Fruit fly (Drosophila melanogaster) S2 (cell line): ENCODE data around the gene CG14221.

Experiments used
- CG8478 ChIP-seq: fragments of >200 bp; optimal IDR thresholded peaks from 2 replicates; lab custom pipeline; 2018
- CTCF ChIP-seq, 2 experiments: fragments of >200 bp; optimal IDR thresholded peaks; 2 replicates each; lab custom pipeline; 2018

DNA sequence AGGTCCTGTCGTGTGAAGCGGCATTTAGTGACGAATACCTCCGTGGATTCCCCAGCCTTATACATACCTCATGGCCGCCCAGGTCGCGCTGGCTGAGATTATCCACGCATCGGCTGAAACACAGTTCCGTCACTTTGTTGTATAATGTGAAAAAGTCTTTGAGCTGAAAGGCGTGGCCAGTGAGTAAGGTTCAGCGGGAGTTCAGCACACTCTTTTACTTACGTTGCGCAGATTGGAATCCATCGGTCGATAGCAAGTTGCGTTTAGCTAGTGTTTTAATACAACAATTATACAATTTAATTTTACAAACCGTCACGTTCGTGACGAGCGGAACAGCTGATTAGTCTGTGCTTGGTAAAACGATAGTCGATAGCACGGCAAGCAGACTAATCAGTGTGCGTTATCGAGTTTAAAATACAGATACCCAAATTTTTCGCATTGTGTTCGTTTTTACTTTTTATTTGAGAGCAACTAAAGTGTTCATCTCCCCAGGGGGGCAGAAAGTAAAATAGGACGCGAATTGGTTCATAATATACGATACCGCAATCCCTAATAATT lies 2.8 kb downstream of the CG14221 start, which contains the start of the genes Pstk and Tim9b:
- no peak for TF ChIP-seq CTCF (optimal IDR thresholded peaks at IDR 0.05; lab: Kevin White, UChicago)
- TF ChIP-seq CG8478 (lab: Kevin White, UChicago) = no peak
